Fruit fly (Drosophila melanogaster) whole organism, embryonic: ENCODE results near the gene MESK4.

Experiments
- Antp ChIP-seq: fragments of 200-800 bp; sonication (Bioruptor generic); optimal IDR thresholded peaks from 3 replicates; lab custom pipeline; 2016; ENCODE audit warnings: missing biosample characterization, missing genetic modification characterization
- Bdp1 ChIP-seq: fragments of 200-800 bp; sonication (Bioruptor generic); optimal IDR thresholded peaks from 3 replicates; lab custom pipeline; 2016; ENCODE audit warnings: missing biosample characterization, missing genetic modification characterization
- BtbVII ChIP-seq: fragments of 200-800 bp; sonication (Bioruptor generic); optimal IDR thresholded peaks from 3 replicates; lab custom pipeline; 2017; ENCODE audit warnings: missing biosample characterization, mild to moderate bottlenecking, missing genetic modification characterization
- CG10543 ChIP-seq: fragments of 200-800 bp; sonication (Bioruptor generic); optimal IDR thresholded peaks from 3 replicates; lab custom pipeline; 2017; ENCODE audit warnings: missing biosample characterization, mild to moderate bottlenecking, missing genetic modification characterization, moderate library complexity
- CG11456 ChIP-seq: fragments of 200-800 bp; sonication (Bioruptor generic); IDR thresholded peaks from 3 replicates; pipeline ENCODE4 v1.3.6; 2022; ENCODE audit warnings: missing biosample characterization, missing genetic modification characterization
- CG13287 ChIP-seq: fragments of 200-800 bp; sonication (Bioruptor generic); IDR thresholded peaks from 2 replicates; pipeline ENCODE4 v1.3.6; 2022; ENCODE audit warnings: missing biosample characterization, missing genetic modification characterization; ENCODE audit not compliant: partially characterized antibody
- CG1529 ChIP-seq: fragments of 200-800 bp; sonication (Bioruptor generic); optimal IDR thresholded peaks from 3 replicates; lab custom pipeline; 2018; ENCODE audit warnings: missing biosample characterization, missing genetic modification characterization
- CG17568 ChIP-seq: fragments of 200-800 bp; sonication (Bioruptor generic); optimal IDR thresholded peaks from 2 replicates; lab custom pipeline; 2018; ENCODE audit warnings: missing biosample characterization, mild to moderate bottlenecking, missing genetic modification characterization, moderate library complexity
- CG18764 ChIP-seq: fragments of 200-800 bp; sonication (Bioruptor generic); optimal IDR thresholded peaks from 3 replicates; lab custom pipeline; 2016; ENCODE audit warnings: missing biosample characterization, missing genetic modification characterization
- CG2199 ChIP-seq: fragments of 200-800 bp; sonication (Bioruptor generic); IDR thresholded peaks from 3 replicates; pipeline ENCODE4 v1.3.6; 2022; ENCODE audit warnings: missing biosample characterization, missing genetic modification characterization
- CG4360 ChIP-seq: fragments of 200-800 bp; sonication (Bioruptor generic); IDR thresholded peaks from 2 replicates; pipeline ENCODE4 v1.3.6; 2022; ENCODE audit warnings: missing biosample characterization, missing genetic modification characterization
- CG6175 ChIP-seq: fragments of 200-800 bp; sonication (Bioruptor generic); IDR thresholded peaks from 3 replicates; pipeline ENCODE4 v1.3.6; 2022; ENCODE audit warnings: missing biosample characterization, missing genetic modification characterization
- CG6813 ChIP-seq: fragments of 200-800 bp; sonication (Bioruptor generic); optimal IDR thresholded peaks from 2 replicates; lab custom pipeline; 2017; ENCODE audit warnings: missing biosample characterization, missing genetic modification characterization, mild to moderate bottlenecking, moderate library complexity, missing genetic modification reagents
- CG7372 ChIP-seq: fragments of 200-800 bp; sonication (Bioruptor generic); IDR thresholded peaks from 2 replicates; pipeline ENCODE4 v1.3.6; 2022; ENCODE audit warnings: missing biosample characterization, missing genetic modification characterization
- CG9727 ChIP-seq: fragments of 200-800 bp; sonication (Bioruptor generic); optimal IDR thresholded peaks from 3 replicates; lab custom pipeline; 2017; ENCODE audit warnings: missing biosample characterization, mild to moderate bottlenecking, missing genetic modification characterization
- CG9876 ChIP-seq: fragments of 200-800 bp; sonication (Bioruptor generic); optimal IDR thresholded peaks from 2 replicates; lab custom pipeline; 2016; ENCODE audit warnings: missing biosample characterization, missing genetic modification characterization
- Doc3 ChIP-seq: fragments of 200-800 bp; sonication (Bioruptor generic); IDR thresholded peaks from 3 replicates; pipeline ENCODE4 v1.3.6; 2022; ENCODE audit warnings: missing biosample characterization, missing genetic modification characterization; ENCODE audit not compliant: partially characterized antibody
- Dref ChIP-seq: fragments of 200-800 bp; sonication (Bioruptor generic); IDR thresholded peaks from 2 replicates; pipeline ENCODE4 v1.3.6; 2022; ENCODE audit warnings: missing biosample characterization, missing genetic modification characterization
- GATAe ChIP-seq: fragments of 200-800 bp; sonication (Bioruptor generic); conservative IDR thresholded peaks from 2 replicates; pipeline ENCODE4 v1.3.6; 2022; ENCODE audit warnings: missing biosample characterization, missing genetic modification characterization
- HmgZ ChIP-seq: fragments of 200-800 bp; sonication (Bioruptor generic); optimal IDR thresholded peaks from 2 replicates; lab custom pipeline; 2018; ENCODE audit warnings: missing biosample characterization, mild to moderate bottlenecking, missing genetic modification characterization
- Hmr ChIP-seq: fragments of 200-800 bp; sonication (Bioruptor generic); optimal IDR thresholded peaks from 3 replicates; lab custom pipeline; 2017; ENCODE audit warnings: mild to moderate bottlenecking, missing biosample characterization, missing genetic modification reagents, missing genetic modification characterization
- Lim3 ChIP-seq: fragments of 200-800 bp; sonication (Bioruptor generic); IDR thresholded peaks from 2 replicates; pipeline ENCODE4 v1.3.6; 2022; ENCODE audit warnings: missing biosample characterization, missing genetic modification characterization
- MTF-1 ChIP-seq: fragments of 200-800 bp; sonication (Bioruptor generic); optimal IDR thresholded peaks from 2 replicates; lab custom pipeline; 2018; ENCODE audit warnings: missing biosample characterization, mild to moderate bottlenecking, missing genetic modification characterization, borderline replicate concordance
- Max ChIP-seq: fragments of 200-800 bp; sonication (Bioruptor generic); optimal IDR thresholded peaks from 2 replicates; lab custom pipeline; 2016; ENCODE audit warnings: missing biosample characterization, mild to moderate bottlenecking, missing genetic modification characterization
- Nf-YB ChIP-seq: fragments of 200-800 bp; sonication (Bioruptor generic); optimal IDR thresholded peaks from 3 replicates; lab custom pipeline; 2019; ENCODE audit warnings: missing biosample characterization, mild to moderate bottlenecking, missing genetic modification characterization, moderate library complexity
- Nf-YC ChIP-seq: fragments of 200-800 bp; optimal IDR thresholded peaks from 3 replicates; lab custom pipeline; 2019; ENCODE audit warnings: missing biosample characterization, mild to moderate bottlenecking, missing genetic modification characterization, moderate library complexity
- Rfx ChIP-seq: fragments of 200-800 bp; sonication (Bioruptor generic); IDR thresholded peaks from 2 replicates; pipeline ENCODE4 v1.3.6; 2022; ENCODE audit warnings: missing biosample characterization, missing genetic modification characterization
- Sry-δ ChIP-seq: fragments of 200-800 bp; sonication (Bioruptor generic); optimal IDR thresholded peaks from 2 replicates; lab custom pipeline; 2016; ENCODE audit warnings: missing biosample characterization, missing genetic modification characterization
- bbx ChIP-seq: fragments of 200-800 bp; sonication (Bioruptor generic); IDR thresholded peaks from 2 replicates; pipeline ENCODE4 v1.3.6; 2022; ENCODE audit warnings: missing biosample characterization, missing genetic modification characterization; ENCODE audit not compliant: partially characterized antibody
- bsh ChIP-seq, 2 experiments: fragments of 200-800 bp; sonication (Bioruptor generic); optimal IDR thresholded peaks; 2 replicates each; lab custom pipeline; 2017 to 2018; ENCODE audit warnings: mild to moderate bottlenecking in 2 of 2, missing biosample characterization in 2 of 2, missing genetic modification characterization in 2 of 2, moderate library complexity in 1 of 2
- cad ChIP-seq: fragments of >200 bp; optimal IDR thresholded peaks from 2 replicates; lab custom pipeline; 2017; ENCODE audit warnings: missing biosample characterization, missing genetic modification characterization
- chinmo ChIP-seq: fragments of 200-800 bp; sonication (Bioruptor generic); IDR thresholded peaks from 4 replicates; pipeline ENCODE4 v1.3.6; 2022; ENCODE audit warnings: missing biosample characterization, missing genetic modification characterization; ENCODE audit not compliant: partially characterized antibody
- crol ChIP-seq: fragments of 200-800 bp; sonication (Bioruptor generic); IDR thresholded peaks from 2 replicates; pipeline ENCODE4 v1.3.6; 2022; ENCODE audit warnings: missing biosample characterization, missing genetic modification characterization
- dati ChIP-seq: fragments of 200-800 bp; sonication (Bioruptor generic); IDR thresholded peaks from 2 replicates; pipeline ENCODE4 v1.3.6; 2022; ENCODE audit warnings: missing biosample characterization, missing genetic modification characterization
- ems ChIP-seq: fragments of 200-800 bp; sonication (Bioruptor generic); optimal IDR thresholded peaks from 3 replicates; lab custom pipeline; 2016; ENCODE audit warnings: missing biosample characterization, missing genetic modification characterization
- exex ChIP-seq: fragments of 200-800 bp; sonication (Bioruptor generic); optimal IDR thresholded peaks from 4 replicates; lab custom pipeline; 2018; ENCODE audit warnings: missing biosample characterization, mild to moderate bottlenecking, missing genetic modification characterization, moderate library complexity
- fd96Cb ChIP-seq: fragments of 200-800 bp; sonication (Bioruptor generic); optimal IDR thresholded peaks from 2 replicates; lab custom pipeline; 2018; ENCODE audit warnings: missing biosample characterization, mild to moderate bottlenecking, missing genetic modification characterization, moderate library complexity
- hkb ChIP-seq, 2 experiments: fragments of 200-800 bp in 1 of 2; fragments of >200 bp in 1 of 2; sonication (Bioruptor generic) in 1 of 2; IDR thresholded peaks in 1 of 2; optimal IDR thresholded peaks in 1 of 2; 2 replicates each; pipeline versions ENCODE4 v1.3.6 to Lab custom; 2017 to 2022; ENCODE audit warnings: missing biosample characterization in 1 of 2, missing genetic modification characterization in 1 of 2
- jumu ChIP-seq: fragments of 200-800 bp; sonication (Bioruptor generic); optimal IDR thresholded peaks from 3 replicates; lab custom pipeline; 2016; ENCODE audit warnings: missing biosample characterization, missing genetic modification characterization
- mirr ChIP-seq: fragments of 200-800 bp; sonication (Bioruptor generic); optimal IDR thresholded peaks from 3 replicates; lab custom pipeline; 2018; ENCODE audit warnings: missing biosample characterization, mild to moderate bottlenecking, missing genetic modification characterization
- nerfin-2 ChIP-seq: fragments of 200-800 bp; sonication (Bioruptor generic); IDR thresholded peaks from 2 replicates; pipeline ENCODE4 v1.3.6; 2022; ENCODE audit warnings: missing biosample characterization, missing genetic modification characterization; ENCODE audit not compliant: partially characterized antibody
- nmo ChIP-seq: fragments of 200-800 bp; sonication (Bioruptor generic); optimal IDR thresholded peaks from 2 replicates; lab custom pipeline; 2018; ENCODE audit warnings: missing biosample characterization, mild to moderate bottlenecking, missing genetic modification characterization, moderate library complexity
- p53 ChIP-seq: fragments of 200-800 bp; sonication (Bioruptor generic); optimal IDR thresholded peaks from 2 replicates; lab custom pipeline; 2016; ENCODE audit warnings: missing biosample characterization, missing genetic modification characterization
- sens ChIP-seq: fragments of 200-800 bp; sonication (Bioruptor generic); peaks from one replicate; lab custom pipeline; 2016; ENCODE audit warnings: missing biosample characterization, missing genetic modification characterization
- sens-2 ChIP-seq: fragments of 200-800 bp; sonication (Bioruptor generic); IDR thresholded peaks from 2 replicates; pipeline ENCODE4 v1.3.6; 2022; ENCODE audit warnings: missing biosample characterization, missing genetic modification characterization
- seq ChIP-seq: fragments of 200-800 bp; sonication (Bioruptor generic); IDR thresholded peaks from 2 replicates; pipeline ENCODE4 v1.3.6; 2022; ENCODE audit warnings: missing biosample characterization, missing genetic modification characterization
- slbo ChIP-seq: fragments of 200-800 bp; sonication (Bioruptor generic); IDR thresholded peaks from 2 replicates; pipeline ENCODE4 v1.3.6; 2022; ENCODE audit warnings: missing biosample characterization, missing genetic modification characterization
- sob ChIP-seq: fragments of 200-800 bp; sonication (Bioruptor generic); IDR thresholded peaks from 2 replicates; pipeline ENCODE4 v1.3.6; 2022; ENCODE audit warnings: missing biosample characterization, missing genetic modification characterization
- sug ChIP-seq: fragments of 200-800 bp; optimal IDR thresholded peaks from 2 replicates; lab custom pipeline; 2019; ENCODE audit warnings: missing biosample characterization, mild to moderate bottlenecking, missing genetic modification characterization, moderate library complexity
- vnd ChIP-seq: fragments of 200-800 bp; sonication (Bioruptor generic); IDR thresholded peaks from 3 replicates; pipeline ENCODE4 v1.3.6; 2022; ENCODE audit warnings: missing biosample characterization, missing genetic modification characterization; ENCODE audit not compliant: partially characterized antibody
- wor ChIP-seq: fragments of 200-800 bp; sonication (Bioruptor generic); IDR thresholded peaks from 2 replicates; pipeline ENCODE4 v1.3.6; 2022; ENCODE audit warnings: missing biosample characterization, missing genetic modification characterization
- zf30C ChIP-seq: fragments of 200-800 bp; sonication (Bioruptor generic); optimal IDR thresholded peaks from 3 replicates; lab custom pipeline; 2018; ENCODE audit warnings: missing biosample characterization, mild to moderate bottlenecking, missing genetic modification characterization

Gene MESK4

DNA sequence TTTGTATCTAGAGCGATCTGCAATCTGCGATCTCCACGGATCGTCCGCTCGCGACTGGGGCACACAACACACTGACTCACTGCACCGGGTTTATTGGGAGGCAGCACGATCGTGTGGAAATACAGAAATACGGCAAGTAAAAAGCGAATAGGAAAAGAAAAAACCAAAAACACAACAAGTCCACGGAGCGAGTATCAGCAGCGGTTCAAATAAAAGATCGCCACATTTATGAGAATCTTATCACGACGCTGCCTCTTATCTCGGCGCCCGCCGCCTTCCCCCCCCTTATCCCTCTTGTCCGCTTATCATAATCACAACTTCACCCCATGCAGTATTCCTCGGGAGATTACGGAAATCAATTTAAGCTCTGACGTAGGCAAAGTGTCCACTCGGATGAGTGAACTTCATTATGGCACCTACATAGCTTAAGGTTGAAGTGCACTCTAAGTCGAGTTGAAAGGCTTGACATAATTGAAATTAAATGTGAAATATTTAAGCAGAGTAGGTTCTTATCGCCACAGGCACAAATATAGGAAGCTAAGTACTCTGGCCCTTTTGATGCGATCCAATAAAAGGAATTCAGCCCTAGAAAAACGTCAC, 6.4 kb upstream of the MESK4 start, which contains the start of gene AhcyL2 (continued):
- TF ChIP-seq zf30C (GFP tag; lab: Kevin White, UChicago), result no peak
- TF ChIP-seq CG13287 (GFP tag; lab: Robert Waterston, UW), result no peak
- no peak for TF ChIP-seq hkb (optimal IDR thresholded peaks at IDR 0.05; lab: Kevin White, UChicago)
- no peak for TF ChIP-seq hkb (GFP tag; IDR thresholded peaks at IDR 0.05; lab: Robert Waterston, UW)
- no peak for TF ChIP-seq nmo
- no peak for TF ChIP-seq dati (GFP tag; lab: Robert Waterston, UW)
- TF ChIP-seq Hmr, result peak; percentile 14
- peak; percentile 100 for TF ChIP-seq GATAe (GFP tag; lab: Robert Waterston, UW)
- peak; percentile 87 for TF ChIP-seq mirr (GFP tag; lab: Kevin White, UChicago)
- TF ChIP-seq crol (GFP tag; lab: Robert Waterston, UW), result peak; percentile 93
- no peak for TF ChIP-seq bsh (GFP tag; optimal IDR thresholded peaks at IDR 0.05; lab: Kevin White, UChicago)
- no peak for TF ChIP-seq MTF-1 (GFP tag; lab: Kevin White, UChicago)
- TF ChIP-seq nerfin-2 (GFP tag; lab: Robert Waterston, UW), result no peak
- TF ChIP-seq Bdp1, result no peak
- TF ChIP-seq Dref, result no peak
- peak; percentile 88 for TF ChIP-seq CG10543 (GFP tag; lab: Kevin White, UChicago)
- peak; percentile 96 for TF ChIP-seq sug (tag; lab: Kevin White, UChicago)
- TF ChIP-seq p53, result no peak
- peak; percentile 16 for TF ChIP-seq CG17568
- peak; percentile 92; the same call in 2 of the 4 replicates for TF ChIP-seq chinmo (GFP tag; lab: Robert Waterston, UW)
- TF ChIP-seq CG11456 (GFP tag; lab: Robert Waterston, UW), result no peak
- TF ChIP-seq CG9727 (GFP tag; lab: Kevin White, UChicago), result no peak
- TF ChIP-seq slbo (GFP tag; lab: Robert Waterston, UW), result no peak
- no peak for TF ChIP-seq sens-2 (GFP tag; lab: Robert Waterston, UW)
- TF ChIP-seq wor (GFP tag; lab: Robert Waterston, UW), result no peak
- TF ChIP-seq Lim3 (GFP tag; lab: Robert Waterston, UW), result peak; percentile 38; the same call in 1 of the 2 replicates
- TF ChIP-seq cad, result no peak
- TF ChIP-seq bbx (GFP tag; lab: Robert Waterston, UW), result no peak
- TF ChIP-seq CG6175 (GFP tag; lab: Robert Waterston, UW), result peak; percentile 61; the same call in 1 of the 3 replicates
- no peak for TF ChIP-seq CG9876 (GFP tag; lab: Kevin White, UChicago)
- TF ChIP-seq fd96Cb, result no peak
- TF ChIP-seq CG2199 (GFP tag; lab: Robert Waterston, UW), result 0 out of 3 replicates have a peak, but pooled peaks have one; percentile 47
- no peak for TF ChIP-seq sob
- TF ChIP-seq exex (tag; lab: Kevin White, UChicago), result peak; percentile 98
- TF ChIP-seq HmgZ (tag; lab: Kevin White, UChicago), result peak; percentile 39
- TF ChIP-seq CG18764, result no peak
- no peak for TF ChIP-seq Antp (GFP tag; lab: Kevin White, UChicago)
- TF ChIP-seq Max, result no peak
- TF ChIP-seq CG6813, result peak; percentile 17
- TF ChIP-seq BtbVII (GFP tag; lab: Kevin White, UChicago), result peak; percentile 67
- TF ChIP-seq, all 482 proteins: peak for 46

DNA sequence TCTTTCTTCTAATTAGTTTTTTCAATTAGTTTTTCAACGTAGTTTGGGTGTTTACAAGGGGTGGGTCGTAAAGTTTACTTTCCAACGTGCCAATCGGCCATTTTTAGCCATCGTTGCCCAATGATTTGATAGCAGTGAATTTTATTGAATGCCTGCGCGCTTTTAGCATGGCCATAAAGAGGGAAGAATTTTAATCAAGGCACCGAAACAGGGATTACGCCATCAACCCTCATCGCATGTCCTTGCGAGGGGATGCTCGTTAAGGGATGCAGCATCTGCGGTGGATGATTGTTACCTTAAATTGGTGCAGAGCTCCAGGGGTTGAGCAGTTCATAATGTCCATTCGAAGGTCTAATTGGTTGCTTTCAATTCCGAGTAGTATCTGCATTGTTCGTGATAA, 5.6 kb upstream of the MESK4 start:
- TF ChIP-seq CG7372 (GFP tag; lab: Robert Waterston, UW) (no peak), Nf-YB (GFP tag; lab: Kevin White, UChicago) (peak; percentile 96), Doc3 (GFP tag; lab: Robert Waterston, UW) (no peak), sens (GFP tag; lab: Kevin White, UChicago) (no peak), CG4360 (GFP tag; lab: Robert Waterston, UW) (no peak), ems (GFP tag; lab: Kevin White, UChicago) (no peak), mirr (GFP tag; lab: Kevin White, UChicago) (no peak), jumu (GFP tag; lab: Kevin White, UChicago) (no peak), Sry-δ (GFP tag; lab: Kevin White, UChicago) (no peak), seq (GFP tag; lab: Robert Waterston, UW) (peak; percentile 94), Nf-YC (tag; lab: Kevin White, UChicago) (peak; percentile 96), Rfx (peak; percentile 12; the same call in 1 of the 2 replicates), vnd (no peak), CG1529 (GFP tag; lab: Kevin White, UChicago) (no peak)
